Worm (Caenorhabditis elegans) whole organism, early embryonic: Measurements from ENCODE around the gene str-262.

Experiments used
- B0310.2 ChIP-seq: sonication (generic microtip); optimal IDR thresholded peaks from 2 replicates; lab custom pipeline; 2016; ENCODE audit warnings: mild to moderate bottlenecking, missing genetic modification characterization, missing compliant biosample characterization
- F13C5.2 ChIP-seq: sonication (generic microtip); optimal IDR thresholded peaks from 2 replicates; lab custom pipeline; 2017; ENCODE audit warnings: mild to moderate bottlenecking, missing genetic modification characterization, inconsistent platforms, missing compliant biosample characterization
- aly-1 ChIP-seq: sonication (generic microtip); optimal IDR thresholded peaks from 2 replicates; lab custom pipeline; 2016; ENCODE audit warnings: missing genetic modification characterization, missing compliant biosample characterization
- ama-1 ChIP-seq: fragments of 150-350 bp; optimal IDR thresholded peaks from 2 replicates; lab custom pipeline; 2014
- ceh-13 ChIP-seq: fragments of 200-800 bp; sonication (Bioruptor generic); optimal IDR thresholded peaks from 2 replicates; lab custom pipeline; 2018; ENCODE audit warnings: mild to moderate bottlenecking, missing genetic modification characterization, missing compliant biosample characterization
- ceh-36 ChIP-seq: sonication (generic microtip); optimal IDR thresholded peaks from 2 replicates; lab custom pipeline; 2016; ENCODE audit warnings: missing genetic modification characterization, inconsistent platforms, missing compliant biosample characterization
- ets-7 ChIP-seq: sonication (generic microtip); optimal IDR thresholded peaks from 2 replicates; lab custom pipeline; 2016; ENCODE audit warnings: missing genotype, missing genetic modification characterization, missing compliant biosample characterization
- flt-1 ChIP-seq: fragments of 200-800 bp; sonication (Bioruptor generic); IDR thresholded peaks from 2 replicates; pipeline ENCODE4 v1.3.6; 2022; ENCODE audit warnings: missing genetic modification characterization, missing compliant biosample characterization
- hmbx-1 ChIP-seq: sonication (generic microtip); optimal IDR thresholded peaks from 2 replicates; lab custom pipeline; 2016; ENCODE audit warnings: mild to moderate bottlenecking, missing genetic modification characterization, missing compliant biosample characterization
- hmg-4 ChIP-seq: fragments of 200-800 bp; sonication (Bioruptor generic); optimal IDR thresholded peaks from 2 replicates; lab custom pipeline; 2018; ENCODE audit warnings: mild to moderate bottlenecking, missing genetic modification characterization, missing compliant biosample characterization
- hnd-1 ChIP-seq: sonication (generic microtip); optimal IDR thresholded peaks from 2 replicates; lab custom pipeline; 2016; ENCODE audit warnings: missing genetic modification characterization, missing compliant biosample characterization
- pes-1 ChIP-seq: fragments of 200-800 bp; sonication (Bioruptor generic); IDR thresholded peaks from 2 replicates; pipeline ENCODE4 v1.3.6; 2022; ENCODE audit warnings: missing genetic modification reagents, missing genetic modification characterization, missing compliant biosample characterization
- scrt-1 ChIP-seq: fragments of 200-800 bp; sonication (Bioruptor generic); IDR thresholded peaks from 2 replicates; pipeline ENCODE4 v1.3.6; 2022; ENCODE audit warnings: missing genetic modification characterization, missing compliant biosample characterization
- tbx-11 ChIP-seq: fragments of 200-800 bp; sonication (Bioruptor generic); IDR thresholded peaks from 2 replicates; pipeline ENCODE4 v1.3.6; 2022; ENCODE audit warnings: missing genetic modification characterization, missing compliant biosample characterization
- tbx-37 ChIP-seq: fragments of 200-800 bp; sonication (Bioruptor generic); conservative IDR thresholded peaks from 2 replicates; pipeline ENCODE4 v1.3.6; 2022; ENCODE audit warnings: missing genetic modification reagents, missing genetic modification characterization, missing compliant biosample characterization

Gene str-262

DNA sequence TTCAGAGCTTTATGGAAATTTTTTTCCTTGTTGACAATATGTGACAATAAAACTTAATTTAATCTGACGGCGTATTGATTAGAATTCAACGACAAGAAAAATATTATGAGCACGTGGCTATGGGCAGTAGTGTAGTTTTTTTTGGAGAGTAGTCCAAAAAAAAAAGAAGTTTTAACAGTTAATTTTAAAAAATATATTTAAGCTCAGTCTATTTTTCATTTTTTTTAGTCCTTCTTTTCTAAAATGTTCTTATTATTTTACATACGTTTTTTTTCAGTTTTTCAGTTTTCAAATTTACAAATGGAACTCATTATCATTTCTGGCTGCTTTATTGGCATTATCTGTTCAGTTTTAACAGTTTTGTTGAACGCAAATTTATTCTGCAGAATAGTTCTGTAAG is 43.8 kb downstream of the str-262 start, which contains the start of gene srbc-39:
Gene srbc-39, plus strand, starts transcription at position 301 of the 400 bp plus-strand sequence.
- TF ChIP-seq flt-1 (no peak), F13C5.2 (tag; lab: Kevin White, UChicago) (no peak), hnd-1 (tag; lab: Kevin White, UChicago) (no peak), scrt-1 (no peak), ets-7 (tag; lab: Kevin White, UChicago) (no peak)

DNA sequence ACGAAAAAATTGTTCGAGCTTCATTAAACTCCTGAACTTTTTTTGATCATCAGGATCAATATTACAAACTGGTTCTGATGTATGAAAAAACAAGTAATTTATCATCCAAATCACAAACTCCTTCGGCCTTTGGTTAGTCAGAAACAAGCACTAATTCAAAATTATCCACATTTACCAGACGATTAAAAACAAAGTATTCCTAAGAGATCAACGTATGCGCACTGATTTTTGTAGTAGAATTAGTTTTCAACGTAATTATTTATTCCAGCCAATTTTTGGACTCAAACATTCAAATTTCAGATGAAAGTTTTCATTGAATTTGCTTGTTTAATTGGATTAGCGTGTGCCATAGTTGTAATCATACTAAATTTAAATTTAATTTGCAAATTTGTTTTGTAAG is 45.7 kb downstream of the str-262 start, which contains the start of gene srbc-38:
Gene srbc-38, plus strand, starts transcription at position 301 of the 400 bp plus-strand sequence.
- TF ChIP-seq F13C5.2 (tag; lab: Kevin White, UChicago) (no peak), aly-1 (no peak), hmbx-1 (no peak), tbx-37 (no peak), hnd-1 (tag; lab: Kevin White, UChicago) (no peak), scrt-1 (no peak), ama-1 (lab: Kevin White, UChicago) (no peak), ets-7 (tag; lab: Kevin White, UChicago) (no peak), pes-1 (GFP tag; lab: Robert Waterston, UW) (no peak), hmg-4 (GFP tag; lab: Kevin White, UChicago) (no peak), ceh-13 (GFP tag; lab: Kevin White, UChicago) (no peak), ceh-36 (tag; lab: Kevin White, UChicago) (no peak), flt-1 (no peak)

- TF ChIP-seq scrt-1 (peak; percentile 68; the same call in 1 of the 2 replicates), flt-1 (peak; percentile 37; the same call in 1 of the 2 replicates), pes-1 (GFP tag; lab: Robert Waterston, UW) (peak; percentile 78), tbx-11 (GFP tag; lab: Robert Waterston, UW) (peak; percentile 27; the same call in 1 of the 2 replicates), tbx-37 (0 out of 2 replicates have a peak, but pooled peaks have one; percentile 4)
Observed at ce11 chrV:706449-706848, 46.1 kb downstream of the str-262 start.

ce11 chrV:702260-702659 is 50.3 kb downstream of the str-262 start, which contains the start of gene srbc-37:
TSS of gene srbc-37 (plus strand) at chrV:702560.
- TF ChIP-seq scrt-1 (no peak), B0310.2 (tag; lab: Kevin White, UChicago) (no peak), hmbx-1 (no peak), ceh-13 (GFP tag; lab: Kevin White, UChicago) (no peak), aly-1 (no peak), hnd-1 (tag; lab: Kevin White, UChicago) (no peak), ceh-36 (tag; lab: Kevin White, UChicago) (no peak), pes-1 (GFP tag; lab: Robert Waterston, UW) (no peak), tbx-37 (no peak), flt-1 (no peak)
